Worm (Caenorhabditis elegans) whole organism, L4 larva: Measurements from ENCODE around the gene F55B11.6.
"Not testable (repeated sequence)": the region's sequence is repeated elsewhere in the genome, so short reads cannot be mapped to it uniquely, and the experiment has no call there.

Source experiments
- duxl-1 ChIP-seq: sonication (generic microtip); optimal IDR thresholded peaks from 2 replicates; lab custom pipeline; 2016; ENCODE audit warnings: mild to moderate bottlenecking, missing genetic modification characterization, moderate library complexity, missing compliant biosample characterization; ENCODE audit not compliant: poor library complexity
- egl-27 ChIP-seq: sonication (generic microtip); optimal IDR thresholded peaks from 3 replicates; lab custom pipeline; 2017; ENCODE audit warnings: missing biosample characterization, missing genetic modification reagents, missing genetic modification characterization
- jun-1 ChIP-seq: fragments of 150-350 bp; optimal IDR thresholded peaks from 2 replicates; lab custom pipeline; 2014; ENCODE audit warnings: missing biosample characterization, missing genetic modification reagents, missing genetic modification characterization

DNA sequence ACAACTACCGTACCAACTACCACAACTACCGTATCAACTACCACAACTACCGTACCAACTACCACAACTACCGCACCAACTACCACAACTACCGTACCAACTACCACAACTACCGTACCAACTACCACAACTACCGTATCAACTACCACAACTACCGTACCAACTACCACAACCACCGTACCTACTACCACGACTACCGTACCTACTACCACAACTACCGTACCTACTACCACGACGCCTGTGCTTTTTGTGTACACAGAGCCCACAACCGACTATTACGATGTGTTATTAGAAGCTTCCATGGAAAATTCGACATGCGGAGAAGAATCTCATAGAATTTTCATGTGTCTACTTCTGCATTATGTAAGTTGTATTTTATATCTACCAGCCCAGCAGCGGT is 10.4 kb upstream of the F55B11.6 start, which contains the start of gene F55B11.5:
- TF ChIP-seq jun-1, duxl-1, egl-27 (tag; lab: Kevin White, UChicago): not testable (repeated sequence)
